Worm (Caenorhabditis elegans): ENCODE measurements around the gene Y49A3A.4.

ce11 chrV:14366487-14366962 is 7.8 kb upstream of the Y49A3A.4 start:
- TF ChIP-seq W03F9.2 (tag; optimal IDR thresholded peaks at IDR 0.05): no peak
- TF ChIP-seq him-1 (tag; optimal IDR thresholded peaks at IDR 0.05): peak; percentile 85
- TF ChIP-seq dao-5 (tag; optimal IDR thresholded peaks at IDR 0.05): no peak

Measured in whole organism, L4/young adult.